Fruit fly (Drosophila melanogaster) whole organism, embryonic: Measurements from ENCODE around the gene Catsup.
A peak's percentile ranks its signal among the peaks of the same experiment; 100 is the strongest.

Experiments used
- B-H1 ChIP-seq: fragments of 200-800 bp; sonication (Bioruptor generic); IDR thresholded peaks from 3 replicates; pipeline ENCODE4 v1.3.6; 2022; ENCODE audit warnings: missing biosample characterization, missing genetic modification characterization
- Bgb ChIP-seq: fragments of 200-800 bp; sonication (Bioruptor generic); IDR thresholded peaks from 2 replicates; pipeline ENCODE4 v1.3.6; 2022; ENCODE audit warnings: missing biosample characterization, missing genetic modification characterization; ENCODE audit not compliant: partially characterized antibody
- CG1024 ChIP-seq: fragments of 200-800 bp; sonication (Bioruptor generic); IDR thresholded peaks from 2 replicates; pipeline ENCODE4 v1.3.6; 2022; ENCODE audit warnings: missing biosample characterization, missing genetic modification characterization
- CG12219 ChIP-seq: fragments of 200-800 bp; sonication (Bioruptor generic); optimal IDR thresholded peaks from 3 replicates; lab custom pipeline; 2018; ENCODE audit warnings: missing biosample characterization, mild to moderate bottlenecking, missing genetic modification characterization
- CG12299 ChIP-seq: fragments of 200-800 bp; sonication (Bioruptor generic); optimal IDR thresholded peaks from 2 replicates; lab custom pipeline; 2018; ENCODE audit warnings: missing biosample characterization, mild to moderate bottlenecking, missing genetic modification characterization
- CG12659 ChIP-seq: fragments of 200-800 bp; sonication (Bioruptor generic); optimal IDR thresholded peaks from 3 replicates; lab custom pipeline; 2017; ENCODE audit warnings: mild to moderate bottlenecking, missing biosample characterization, missing genetic modification reagents, missing genetic modification characterization
- CG17328 ChIP-seq: fragments of 200-800 bp; sonication (Bioruptor generic); IDR thresholded peaks from 2 replicates; pipeline ENCODE4 v1.3.6; 2022; ENCODE audit warnings: missing biosample characterization, missing genetic modification characterization
- CG1792 ChIP-seq: fragments of 200-800 bp; sonication (Bioruptor generic); optimal IDR thresholded peaks from 2 replicates; lab custom pipeline; 2016; ENCODE audit warnings: missing biosample characterization, missing genetic modification characterization
- CG2678 ChIP-seq: fragments of 200-800 bp; sonication (Bioruptor generic); optimal IDR thresholded peaks from 3 replicates; lab custom pipeline; 2019; ENCODE audit warnings: missing biosample characterization, mild to moderate bottlenecking, missing genetic modification characterization, moderate library complexity
- CG31365 ChIP-seq: fragments of 200-800 bp; sonication (Bioruptor generic); optimal IDR thresholded peaks from 2 replicates; lab custom pipeline; 2018; ENCODE audit warnings: missing biosample characterization, mild to moderate bottlenecking, missing genetic modification characterization
- CG34422 ChIP-seq: fragments of 200-800 bp; sonication (Bioruptor generic); IDR thresholded peaks from 3 replicates; pipeline ENCODE4 v1.3.6; 2022; ENCODE audit warnings: missing biosample characterization, missing genetic modification characterization
- CG4707 ChIP-seq: fragments of 200-800 bp; sonication (Bioruptor generic); optimal IDR thresholded peaks from 2 replicates; lab custom pipeline; 2018; ENCODE audit warnings: missing biosample characterization, mild to moderate bottlenecking, missing genetic modification characterization, moderate library complexity
- CG6254 ChIP-seq: fragments of 200-800 bp; sonication (Bioruptor generic); optimal IDR thresholded peaks from 3 replicates; lab custom pipeline; 2017; ENCODE audit warnings: mild to moderate bottlenecking, missing biosample characterization, missing genetic modification reagents, missing genetic modification characterization
- CG6813 ChIP-seq: fragments of 200-800 bp; sonication (Bioruptor generic); optimal IDR thresholded peaks from 2 replicates; lab custom pipeline; 2017; ENCODE audit warnings: missing biosample characterization, missing genetic modification characterization, mild to moderate bottlenecking, moderate library complexity, missing genetic modification reagents
- CG7928 ChIP-seq: fragments of 200-800 bp; sonication (Bioruptor generic); optimal IDR thresholded peaks from 2 replicates; lab custom pipeline; 2017; ENCODE audit warnings: missing biosample characterization, mild to moderate bottlenecking, missing genetic modification characterization
- CG8478 ChIP-seq: fragments of >200 bp; optimal IDR thresholded peaks from 2 replicates; lab custom pipeline; 2018
- CkIIα-i1 ChIP-seq: fragments of 200-800 bp; sonication (Bioruptor generic); IDR thresholded peaks from 2 replicates; pipeline ENCODE4 v1.3.6; 2022; ENCODE audit warnings: missing biosample characterization, missing genetic modification characterization
- Dfd ChIP-seq, 2 experiments: fragments of >200 bp; optimal IDR thresholded peaks; 2 replicates each; lab custom pipeline; 2017; ENCODE audit warnings: missing biosample characterization in 2 of 2, missing genetic modification characterization in 2 of 2
- Eip74EF ChIP-seq, 2 experiments: fragments of 200-800 bp in 1 of 2; fragments of >200 bp in 1 of 2; sonication (Bioruptor generic) in 1 of 2; optimal IDR thresholded peaks; 2 replicates each; lab custom pipeline; 2017 to 2019; ENCODE audit warnings: missing biosample characterization in 2 of 2, missing genetic modification characterization in 2 of 2, mild to moderate bottlenecking in 1 of 2, moderate library complexity in 1 of 2
- Ets65A ChIP-seq: fragments of 200-800 bp; sonication (Bioruptor generic); peaks from one replicate; lab custom pipeline; 2016; ENCODE audit warnings: missing biosample characterization, missing genetic modification characterization
- Fer3 ChIP-seq: fragments of 200-800 bp; sonication (Bioruptor generic); optimal IDR thresholded peaks from 2 replicates; lab custom pipeline; 2018; ENCODE audit warnings: missing biosample characterization, mild to moderate bottlenecking, missing genetic modification characterization, moderate library complexity
- Mes4 ChIP-seq: fragments of 200-800 bp; sonication (Bioruptor generic); optimal IDR thresholded peaks from 2 replicates; lab custom pipeline; 2016; ENCODE audit warnings: missing biosample characterization, missing genetic modification characterization
- Poxn ChIP-seq: fragments of 200-800 bp; sonication (Bioruptor generic); IDR thresholded peaks from 2 replicates; pipeline ENCODE4 v1.3.6; 2022; ENCODE audit warnings: missing biosample characterization, missing genetic modification characterization
- Sox100B ChIP-seq: fragments of 200-800 bp; sonication (Bioruptor generic); optimal IDR thresholded peaks from 3 replicates; lab custom pipeline; 2018; ENCODE audit warnings: missing biosample characterization, mild to moderate bottlenecking, missing genetic modification characterization
- Ssrp ChIP-seq: fragments of 200-800 bp; sonication (Bioruptor generic); optimal IDR thresholded peaks from 2 replicates; lab custom pipeline; 2018; ENCODE audit warnings: missing biosample characterization, mild to moderate bottlenecking, missing genetic modification characterization, moderate library complexity
- Stat92E ChIP-seq, 3 experiments: fragments of >200 bp in 2 of 3; fragments of 200-800 bp in 1 of 3; sonication (Bioruptor generic) in 1 of 3; optimal IDR thresholded peaks; 2 replicates each; lab custom pipeline; 2017 to 2019; ENCODE audit warnings: missing biosample characterization in 3 of 3, missing genetic modification characterization in 3 of 3, mild to moderate bottlenecking in 1 of 3, moderate library complexity in 1 of 3
- TFAM ChIP-seq: fragments of 200-800 bp; sonication (Bioruptor generic); optimal IDR thresholded peaks from 2 replicates; lab custom pipeline; 2017; ENCODE audit warnings: missing biosample characterization, missing genetic modification characterization, inconsistent platforms
- Xrp1 ChIP-seq: fragments of 200-800 bp; sonication (Bioruptor generic); IDR thresholded peaks from 2 replicates; pipeline ENCODE4 v1.3.6; 2022; ENCODE audit warnings: missing biosample characterization, missing genetic modification characterization
- ac ChIP-seq: fragments of 200-800 bp; sonication (Bioruptor generic); optimal IDR thresholded peaks from 3 replicates; lab custom pipeline; 2017; ENCODE audit warnings: missing biosample characterization, mild to moderate bottlenecking, missing genetic modification characterization
- bcd ChIP-seq: fragments of 200-800 bp; sonication (Bioruptor generic); optimal IDR thresholded peaks from 2 replicates; lab custom pipeline; 2017; ENCODE audit warnings: missing biosample characterization, mild to moderate bottlenecking, missing genetic modification characterization
- cad ChIP-seq: fragments of >200 bp; optimal IDR thresholded peaks from 2 replicates; lab custom pipeline; 2017; ENCODE audit warnings: missing biosample characterization, missing genetic modification characterization
- cas ChIP-seq: fragments of 200-800 bp; sonication (Bioruptor generic); IDR thresholded peaks from 2 replicates; pipeline ENCODE4 v1.3.6; 2022; ENCODE audit warnings: missing biosample characterization, missing genetic modification characterization
- chif ChIP-seq, 2 experiments: fragments of 200-800 bp; sonication (Bioruptor generic); optimal IDR thresholded peaks; 3 replicates each; lab custom pipeline; 2016; ENCODE audit warnings: missing biosample characterization in 2 of 2, missing genetic modification characterization in 2 of 2
- corto ChIP-seq: fragments of 200-800 bp; sonication (Bioruptor generic); optimal IDR thresholded peaks from 2 replicates; lab custom pipeline; 2016; ENCODE audit warnings: missing biosample characterization, mild to moderate bottlenecking, missing genetic modification characterization, moderate library complexity
- crc ChIP-seq: fragments of 200-800 bp; sonication (Bioruptor generic); optimal IDR thresholded peaks from 2 replicates; lab custom pipeline; 2016; ENCODE audit warnings: missing biosample characterization, missing genetic modification characterization
- dan ChIP-seq: fragments of 200-800 bp; sonication (Bioruptor generic); IDR thresholded peaks from 2 replicates; pipeline ENCODE4 v1.3.6; 2022; ENCODE audit warnings: missing biosample characterization, missing genetic modification characterization
- dpn ChIP-seq, 2 experiments: fragments of 200-800 bp; sonication (Bioruptor generic); optimal IDR thresholded peaks; 3 replicates each; lab custom pipeline; 2016; ENCODE audit warnings: missing biosample characterization in 2 of 2, missing genetic modification characterization in 2 of 2
- eve ChIP-seq, 2 experiments: fragments of >200 bp; optimal IDR thresholded peaks; 2 replicates each; lab custom pipeline; 2017; ENCODE audit warnings: missing biosample characterization in 2 of 2, missing genetic modification characterization in 2 of 2
- fru ChIP-seq: fragments of >200 bp; optimal IDR thresholded peaks from 2 replicates; lab custom pipeline; 2017
- gsb ChIP-seq: fragments of 200-800 bp; sonication (Bioruptor generic); IDR thresholded peaks from 2 replicates; pipeline ENCODE4 v1.3.6; 2022; ENCODE audit warnings: missing biosample characterization, missing genetic modification characterization
- hbn ChIP-seq: fragments of 200-800 bp; sonication (Bioruptor generic); IDR thresholded peaks from 2 replicates; pipeline ENCODE4 v1.3.6; 2022; ENCODE audit warnings: missing biosample characterization, missing genetic modification characterization; ENCODE audit not compliant: partially characterized antibody
- hth ChIP-seq: fragments of >200 bp; optimal IDR thresholded peaks from 2 replicates; lab custom pipeline; 2017; ENCODE audit warnings: inconsistent platforms
- jumu ChIP-seq: fragments of 200-800 bp; sonication (Bioruptor generic); optimal IDR thresholded peaks from 3 replicates; lab custom pipeline; 2016; ENCODE audit warnings: missing biosample characterization, missing genetic modification characterization
- knrl ChIP-seq: fragments of 200-800 bp; sonication (Bioruptor generic); IDR thresholded peaks from 3 replicates; pipeline ENCODE4 v1.3.6; 2022; ENCODE audit warnings: missing biosample characterization, missing genetic modification characterization; ENCODE audit not compliant: partially characterized antibody
- otp ChIP-seq: fragments of 200-800 bp; sonication (Bioruptor generic); IDR thresholded peaks from 3 replicates; pipeline ENCODE4, ENCODE4 v1.3.6; 2022; ENCODE audit warnings: missing biosample characterization, missing genetic modification characterization
- pfk ChIP-seq: fragments of 200-800 bp; sonication (Bioruptor generic); optimal IDR thresholded peaks from 2 replicates; lab custom pipeline; 2018; ENCODE audit warnings: missing biosample characterization, mild to moderate bottlenecking, missing genetic modification characterization, moderate library complexity
- pita ChIP-seq: fragments of 200-800 bp; sonication (Bioruptor generic); optimal IDR thresholded peaks from 2 replicates; lab custom pipeline; 2017; ENCODE audit warnings: missing biosample characterization, mild to moderate bottlenecking, missing genetic modification characterization
- sr ChIP-seq: fragments of 200-800 bp; sonication (Bioruptor generic); IDR thresholded peaks from 3 replicates; pipeline ENCODE4 v1.3.6; 2022; ENCODE audit warnings: missing biosample characterization, missing genetic modification characterization
- trh ChIP-seq: fragments of 200-800 bp; sonication (Bioruptor generic); optimal IDR thresholded peaks from 2 replicates; lab custom pipeline; 2016; ENCODE audit warnings: missing biosample characterization, missing genetic modification characterization
- unpg ChIP-seq: fragments of 200-800 bp; sonication (Bioruptor generic); optimal IDR thresholded peaks from 3 replicates; lab custom pipeline; 2018; ENCODE audit warnings: missing biosample characterization, mild to moderate bottlenecking, missing genetic modification characterization, moderate library complexity
- usp ChIP-seq: fragments of >200 bp; optimal IDR thresholded peaks from 2 replicates; lab custom pipeline; 2017; ENCODE audit warnings: missing biosample characterization, missing genetic modification characterization

The Catsup gene

DNA sequence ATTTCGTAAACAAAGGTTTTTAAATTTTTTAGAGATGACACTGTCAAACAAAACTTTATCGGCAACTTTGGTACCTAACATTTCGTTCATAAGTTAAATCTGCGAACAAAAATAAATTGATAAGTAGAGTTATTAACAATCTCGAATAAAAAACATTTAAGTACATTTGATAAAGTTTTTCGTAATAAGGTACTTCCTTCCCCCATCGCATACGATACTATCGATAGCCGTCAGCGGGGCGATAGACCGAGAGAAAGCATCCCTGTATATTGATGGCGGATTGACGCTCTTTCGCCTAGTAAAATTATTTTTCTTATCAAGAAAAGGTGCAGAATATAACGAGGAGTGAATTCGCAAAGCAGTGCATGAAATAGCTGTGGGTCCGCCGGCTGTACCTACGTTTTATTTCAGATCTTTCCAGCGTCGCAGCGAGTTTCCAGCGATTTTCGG, 3.5 kb downstream of the Catsup start, which contains the start of the genes Ttc19 and Acn (continued):
- TF ChIP-seq CG12219 (GFP tag; lab: Kevin White, UChicago) (peak; percentile 59), dpn (GFP tag; optimal IDR thresholded peaks at IDR 0.05; lab: Kevin White, UChicago) (peak; percentile 72 to 92), corto (GFP tag; lab: Kevin White, UChicago) (no peak), CG1024 (peak; percentile 56), CG6254 (GFP tag; lab: Kevin White, UChicago) (peak; percentile 50), Sox100B (GFP tag; lab: Kevin White, UChicago) (no peak), bcd (GFP tag; lab: Kevin White, UChicago) (peak; percentile 81), cad (GFP tag; lab: Kevin White, UChicago) (no peak), Poxn (GFP tag; lab: Robert Waterston, UW) (0 out of 2 replicates have a peak, but pooled peaks have one; percentile 44), CG34422 (GFP tag; lab: Robert Waterston, UW) (peak; percentile 92), fru (no peak), crc (GFP tag; lab: Kevin White, UChicago) (peak; percentile 84), cas (GFP tag; lab: Robert Waterston, UW) (peak; percentile 68; the same call in 1 of the 2 replicates), usp (GFP tag; lab: Kevin White, UChicago) (no peak), CG1792 (GFP tag; lab: Kevin White, UChicago) (peak; percentile 87), pita (no peak), CG31365 (tag; lab: Kevin White, UChicago) (no peak), knrl (GFP tag; lab: Robert Waterston, UW) (peak; percentile 96), hth (no peak), Dfd (GFP tag; optimal IDR thresholded peaks at IDR 0.05; lab: Kevin White, UChicago) (no peak), Stat92E (GFP tag; optimal IDR thresholded peaks at IDR 0.05; lab: Kevin White, UChicago) (peak in 1 of 3 experiments; percentile 8), CG12659 (GFP tag; lab: Kevin White, UChicago) (peak; percentile 86), B-H1 (GFP tag; lab: Robert Waterston, UW) (peak; percentile 70), unpg (peak; percentile 81), otp (GFP tag; lab: Robert Waterston, UW) (peak; percentile 71; the same call in 2 of the 3 replicates), CG2678 (tag; lab: Kevin White, UChicago) (peak; percentile 85), chif (GFP tag; optimal IDR thresholded peaks at IDR 0.05; lab: Kevin White, UChicago) (peak; percentile 86), jumu (GFP tag; lab: Kevin White, UChicago) (peak; percentile 91), CkIIα-i1 (GFP tag; lab: Robert Waterston, UW) (no peak), gsb (GFP tag; lab: Robert Waterston, UW) (peak; percentile 44; the same call in 1 of the 2 replicates), CG12299 (tag; lab: Kevin White, UChicago) (peak; percentile 51), Fer3 (tag; lab: Kevin White, UChicago) (peak; percentile 80), Bgb (GFP tag; lab: Robert Waterston, UW) (peak; percentile 95), Eip74EF (GFP tag; optimal IDR thresholded peaks at IDR 0.05; lab: Kevin White, UChicago) (no peak), sr (GFP tag; lab: Robert Waterston, UW) (0 out of 3 replicates have a peak, but pooled peaks have one; percentile 17), CG6813 (GFP tag; lab: Kevin White, UChicago) (peak; percentile 23), Mes4 (GFP tag; lab: Kevin White, UChicago) (peak; percentile 76), trh (peak; percentile 56), hbn (GFP tag; lab: Robert Waterston, UW) (peak; percentile 94), CG17328 (GFP tag; lab: Robert Waterston, UW) (peak; percentile 83), Xrp1 (GFP tag; lab: Robert Waterston, UW) (peak; percentile 89), TFAM (GFP tag; lab: Kevin White, UChicago) (peak; percentile 32), Ets65A (GFP tag; lab: Kevin White, UChicago) (peak; percentile 99), pfk (GFP tag; lab: Kevin White, UChicago) (no peak), ac (no peak), CG7928 (GFP tag; lab: Kevin White, UChicago) (peak; percentile 49), dan (no peak), CG8478 (lab: Kevin White, UChicago) (no peak), CG4707 (GFP tag; lab: Kevin White, UChicago) (peak; percentile 25), Ssrp (tag; lab: Kevin White, UChicago) (peak; percentile 78), eve (GFP tag; optimal IDR thresholded peaks at IDR 0.05; lab: Kevin White, UChicago) (no peak)
